Worm (Caenorhabditis elegans) whole organism, midembryonic: ENCODE measurements around the gene mdt-26.
A peak's percentile ranks its signal among the peaks of the same experiment; 100 is the strongest.
"Not testable (repeated sequence)": the region's sequence is repeated elsewhere in the genome, so short reads cannot be mapped to it uniquely, and the experiment has no call there.

Source experiments
- T22C8.4 ChIP-seq: fragments of 200-800 bp; sonication (Bioruptor generic); IDR thresholded peaks from 2 replicates; pipeline ENCODE4 v1.3.6; 2022; ENCODE audit warnings: missing genetic modification characterization, missing compliant biosample characterization
- cog-1 ChIP-seq: sonication (generic microtip); optimal IDR thresholded peaks from 2 replicates; lab custom pipeline; 2016; ENCODE audit warnings: missing genetic modification characterization, missing compliant biosample characterization
- flt-1 ChIP-seq: fragments of 200-800 bp; sonication (Bioruptor generic); IDR thresholded peaks from 2 replicates; pipeline ENCODE4 v1.3.6; 2022; ENCODE audit warnings: missing genetic modification characterization, missing compliant biosample characterization
- klf-2 ChIP-seq: fragments of 200-800 bp; sonication (Bioruptor generic); conservative IDR thresholded peaks from 2 replicates; pipeline ENCODE4 v1.3.6; 2022; ENCODE audit warnings: missing genetic modification reagents, missing genetic modification characterization, missing compliant biosample characterization
- med-1 ChIP-seq: sonication (generic microtip); optimal IDR thresholded peaks from 2 replicates; lab custom pipeline; 2017; ENCODE audit warnings: missing genetic modification characterization, mild to moderate bottlenecking, missing compliant biosample characterization, antibody characterized with exemption, missing genetic modification reagents; ENCODE audit not compliant: insufficient read depth
- ref-1 ChIP-seq: fragments of 200-800 bp; sonication (Bioruptor generic); conservative IDR thresholded peaks from 2 replicates; pipeline ENCODE4 v1.3.6; 2022; ENCODE audit warnings: missing genetic modification reagents, missing genetic modification characterization, missing compliant biosample characterization
- tab-1 ChIP-seq: fragments of 200-800 bp; sonication (Bioruptor generic); IDR thresholded peaks from 2 replicates; pipeline ENCODE4 v1.3.6; 2022; ENCODE audit warnings: missing genetic modification characterization, missing compliant biosample characterization
- ztf-23 ChIP-seq: fragments of 200-800 bp; sonication (Bioruptor generic); IDR thresholded peaks from 2 replicates; pipeline ENCODE4 v1.3.6; 2022; ENCODE audit warnings: missing genetic modification reagents, missing genetic modification characterization, missing compliant biosample characterization
- ztf-29 ChIP-seq: fragments of 200-800 bp; sonication (Bioruptor generic); IDR thresholded peaks from 2 replicates; pipeline ENCODE4 v1.3.6; 2022; ENCODE audit warnings: missing genetic modification reagents, missing genetic modification characterization, missing compliant biosample characterization

mdt-26 gene

ce11 chrII:5660736-5661734, at the start of gene mdt-26, which contains the start of gene ift-43:
Gene mdt-26, plus strand, starts transcription at chrII:5661181.
Gene ift-43, minus strand, starts transcription at chrII:5660786.
- TF ChIP-seq flt-1 (GFP tag; lab: Robert Waterston, UW) (peak; percentile 86), ref-1 (GFP tag; lab: Robert Waterston, UW) (0 out of 2 replicates have a peak, but pooled peaks have one; percentile 7), T22C8.4 (GFP tag; lab: Robert Waterston, UW) (peak; percentile 78), ztf-23 (GFP tag; lab: Robert Waterston, UW) (peak; percentile 80), klf-2 (GFP tag; lab: Robert Waterston, UW) (peak; percentile 48; the same call in 1 of the 2 replicates), tab-1 (GFP tag; lab: Robert Waterston, UW) (peak; percentile 76), ztf-29 (GFP tag; lab: Robert Waterston, UW) (peak; percentile 61; the same call in 1 of the 2 replicates), med-1 (peak; percentile 56), cog-1 (peak; percentile 18)

DNA sequence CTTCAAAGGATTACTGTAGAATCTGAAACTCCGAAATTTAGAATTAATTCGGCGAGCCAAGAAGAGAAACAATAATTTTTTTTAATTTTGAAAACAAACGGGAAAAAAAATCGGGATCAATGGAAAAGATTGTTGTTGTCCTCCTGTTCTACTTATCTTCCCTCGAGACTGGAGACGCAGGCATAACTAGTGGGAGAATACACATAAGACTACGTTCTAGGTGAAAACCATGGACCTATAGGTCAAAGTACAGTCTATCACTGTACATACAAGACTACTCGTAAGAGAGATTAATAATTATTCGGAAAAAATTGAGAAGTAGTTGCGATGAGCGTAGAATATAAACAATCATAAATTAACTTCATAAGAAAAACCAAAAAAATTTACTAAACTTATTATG, 41.7 kb upstream of the mdt-26 start, which contains the start of gene dhs-6:
Gene dhs-6 (minus strand): TSS at position 22 of the 400 bp plus-strand sequence.
- no peak for TF ChIP-seq med-1
- no peak for TF ChIP-seq cog-1
- TF ChIP-seq ref-1 (GFP tag; lab: Robert Waterston, UW) = no peak
- no peak for TF ChIP-seq tab-1 (GFP tag; lab: Robert Waterston, UW)
- TF ChIP-seq T22C8.4 (GFP tag; lab: Robert Waterston, UW) = no peak

ce11 chrII:5622383-5622939, 38.5 kb upstream of the mdt-26 start, which contains the start of the genes eif-3.L and npl-4.2:
Gene eif-3.L, minus strand, starts transcription at chrII:5622483.
Gene npl-4.2, plus strand, starts transcription at chrII:5622889.
- TF ChIP-seq ref-1 (GFP tag; lab: Robert Waterston, UW); flt-1 (GFP tag; lab: Robert Waterston, UW); cog-1: not testable (repeated sequence)

ce11 chrII:5628326-5628818, 32.6 kb upstream of the mdt-26 start, which contains the start of gene F59E12.15:
Gene F59E12.15, minus strand, starts transcription at chrII:5628376.
- TF ChIP-seq tab-1 (GFP tag; lab: Robert Waterston, UW) (no peak), flt-1 (GFP tag; lab: Robert Waterston, UW) (no peak), T22C8.4 (GFP tag; lab: Robert Waterston, UW) (no peak), med-1 (no peak), ztf-23 (GFP tag; lab: Robert Waterston, UW) (no peak)

- not testable (repeated sequence) for TF ChIP-seq cog-1; klf-2 (GFP tag; lab: Robert Waterston, UW); ref-1 (GFP tag; lab: Robert Waterston, UW)
Measured at ce11 chrII:5630851-5631401, 30.1 kb upstream of the mdt-26 start, which contains the start of the genes F59E12.6 and npl-4.1. Gene F59E12.6, minus strand, starts transcription at chrII:5630951. Gene npl-4.1, plus strand, starts transcription at chrII:5631351.

ce11 chrII:5633453-5633852, 27.5 kb upstream of the mdt-26 start:
- TF ChIP-seq cog-1 = no peak
- no peak for TF ChIP-seq tab-1 (GFP tag; lab: Robert Waterston, UW)
- no peak for TF ChIP-seq ref-1 (GFP tag; lab: Robert Waterston, UW)
- no peak for TF ChIP-seq flt-1 (GFP tag; lab: Robert Waterston, UW)
- TF ChIP-seq med-1 = no peak
- TF ChIP-seq ztf-23 (GFP tag; lab: Robert Waterston, UW) = no peak
- TF ChIP-seq ztf-29 (GFP tag; lab: Robert Waterston, UW) = no peak
- no peak for TF ChIP-seq klf-2 (GFP tag; lab: Robert Waterston, UW)
- TF ChIP-seq T22C8.4 (GFP tag; lab: Robert Waterston, UW) = no peak

DNA sequence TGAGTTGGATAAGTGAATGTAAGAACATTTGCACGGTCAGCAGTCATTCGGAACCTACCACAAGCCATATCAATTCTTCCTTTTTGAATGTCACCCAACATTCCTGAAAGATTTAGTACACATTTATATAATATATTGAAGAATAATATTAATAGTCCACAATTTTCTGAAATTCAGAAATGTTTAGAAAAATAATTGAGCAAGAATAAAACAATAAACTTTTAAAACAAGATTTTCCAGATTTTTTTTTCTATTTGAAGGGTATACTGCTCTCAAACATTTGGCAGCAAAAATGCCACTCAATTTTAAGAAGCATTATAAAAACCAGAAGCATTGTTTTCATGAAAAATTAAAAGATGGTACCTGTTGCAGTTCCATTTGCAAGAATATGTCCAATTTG, 24.2 kb upstream of the mdt-26 start, which contains the start of gene F59E12.8:
Gene F59E12.8 (minus strand): TSS at position 101 of the 400 bp plus-strand sequence.
- TF ChIP-seq flt-1 (GFP tag; lab: Robert Waterston, UW) (no peak), tab-1 (GFP tag; lab: Robert Waterston, UW) (no peak)

DNA sequence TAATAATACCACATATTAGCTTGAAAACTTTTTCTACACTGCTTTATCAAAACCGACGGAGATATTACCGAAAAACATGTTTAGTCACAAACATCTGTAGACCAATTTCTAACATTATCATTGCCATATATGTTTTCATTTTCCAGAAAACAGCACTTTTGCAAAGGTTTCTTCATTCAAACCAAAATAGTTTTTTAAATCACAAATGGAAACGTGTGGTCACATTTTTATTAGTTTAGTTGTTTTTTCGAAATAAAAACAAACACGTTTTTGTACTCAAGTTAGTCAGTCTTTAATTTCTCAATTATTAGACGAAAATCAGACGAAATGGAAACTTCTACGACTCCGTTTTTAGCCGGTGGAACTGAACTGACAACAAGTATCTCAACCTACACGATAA, 22.9 kb upstream of the mdt-26 start, which contains the start of gene F59E12.3:
Gene F59E12.3 (plus strand): TSS at position 301 of the 400 bp plus-strand sequence.
- TF ChIP-seq ztf-29 (GFP tag; lab: Robert Waterston, UW) (no peak), ztf-23 (GFP tag; lab: Robert Waterston, UW) (no peak), tab-1 (GFP tag; lab: Robert Waterston, UW) (no peak), med-1 (no peak), ref-1 (GFP tag; lab: Robert Waterston, UW) (no peak), cog-1 (no peak), T22C8.4 (GFP tag; lab: Robert Waterston, UW) (no peak), klf-2 (GFP tag; lab: Robert Waterston, UW) (no peak), flt-1 (GFP tag; lab: Robert Waterston, UW) (no peak)
